Worm (Caenorhabditis elegans): ENCODE data around the gene dyf-18.

dyf-18 gene

DNA sequence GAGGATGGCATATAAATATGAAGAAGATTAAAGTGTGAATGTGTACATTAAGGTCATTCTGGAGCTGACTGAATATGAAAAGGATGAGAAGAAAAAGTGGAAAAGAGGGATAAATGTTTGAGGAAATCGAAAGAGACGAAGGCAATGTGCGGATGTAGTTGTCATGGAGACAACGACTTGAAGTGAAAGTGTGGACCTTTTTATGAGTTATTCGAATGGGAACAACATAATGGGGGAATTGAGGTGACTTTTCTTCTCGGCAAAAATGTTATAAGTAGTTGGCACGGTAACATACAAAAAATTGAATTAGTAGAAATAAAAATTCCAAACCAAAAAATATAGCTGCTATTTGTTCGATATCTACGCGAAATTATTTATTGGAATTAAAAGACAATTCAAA is at the start of gene dyf-18:
dyf-18 (minus strand) TSS at position 101 of the 400 bp plus-strand sequence.
- TF ChIP-seq nhr-11 (tag; optimal IDR thresholded peaks at IDR 0.05) (no peak), sdc-2 (tag; optimal IDR thresholded peaks at IDR 0.05) (no peak), ceh-31 (tag; optimal IDR thresholded peaks at IDR 0.05) (no peak), ama-1 (optimal IDR thresholded peaks at IDR 0.05) (no peak), sox-2 (GFP tag; IDR thresholded peaks at IDR 0.05) (no peak), lin-11 (tag; optimal IDR thresholded peaks at IDR 0.05) (no peak), ref-2 (tag; optimal IDR thresholded peaks at IDR 0.05) (no peak), sox-4 (tag; optimal IDR thresholded peaks at IDR 0.05) (no peak), ttx-3 (tag; optimal IDR thresholded peaks at IDR 0.05) (no peak), ceh-18 (tag; optimal IDR thresholded peaks at IDR 0.05) (no peak), eyg-1 (tag; optimal IDR thresholded peaks at IDR 0.05) (no peak), C38D4.7 (GFP tag; optimal IDR thresholded peaks at IDR 0.05) (no peak), tbx-2 (tag; optimal IDR thresholded peaks at IDR 0.05) (no peak), syd-9 (tag; optimal IDR thresholded peaks at IDR 0.05) (no peak), ceh-22 (tag; optimal IDR thresholded peaks at IDR 0.05) (no peak), ceh-19 (GFP tag; optimal IDR thresholded peaks at IDR 0.05) (no peak), ztf-16 (tag; optimal IDR thresholded peaks at IDR 0.05) (no peak)

DNA sequence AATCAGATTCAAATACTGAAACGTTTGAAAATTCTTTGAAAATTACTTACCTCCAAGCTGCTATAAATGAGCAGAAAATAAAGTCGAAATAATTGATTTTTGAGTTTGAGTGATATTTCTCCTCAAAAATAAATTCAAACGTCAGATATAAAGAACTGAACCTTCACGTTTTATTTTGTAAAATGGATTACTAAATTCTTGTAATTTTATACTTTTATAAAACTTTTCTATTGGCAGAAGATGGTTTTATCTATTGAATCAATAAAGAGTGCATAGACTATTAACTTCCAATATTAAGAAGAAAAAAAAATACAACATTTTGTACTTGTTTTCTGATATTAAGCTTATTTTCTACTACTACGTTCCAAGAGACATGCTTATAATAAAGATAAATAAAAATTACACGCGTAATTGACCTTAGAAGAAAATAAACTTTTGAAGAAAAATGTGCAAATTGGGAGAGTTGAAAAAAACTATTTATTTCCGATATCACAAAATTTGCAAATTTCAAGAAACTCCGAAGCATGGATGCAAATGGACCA is 46.9 kb upstream of the dyf-18 start, which contains the start of the genes F38H4.6 and F38H4.4:
F38H4.6 (minus strand) TSS at position 101 of the 542 bp plus-strand sequence.
F38H4.4 (plus strand) TSS at position 492 of the 542 bp plus-strand sequence.
- no peak for TF ChIP-seq eyg-1 (tag; optimal IDR thresholded peaks at IDR 0.05)
- no peak for TF ChIP-seq pha-4 (tag; optimal IDR thresholded peaks at IDR 0.05)
- TF ChIP-seq ceh-14 (tag; optimal IDR thresholded peaks at IDR 0.05), result no peak
- TF ChIP-seq ztf-16 (tag; optimal IDR thresholded peaks at IDR 0.05), result no peak
- TF ChIP-seq hlh-30 (tag; optimal IDR thresholded peaks at IDR 0.05; ENCODE audit: insufficient read depth), result no peak
- TF ChIP-seq ama-1 (optimal IDR thresholded peaks at IDR 0.05), result no peak
- no peak for TF ChIP-seq sdc-2 (tag; optimal IDR thresholded peaks at IDR 0.05)
- no peak for TF ChIP-seq pqm-1 (tag; optimal IDR thresholded peaks at IDR 0.05)
- TF ChIP-seq ceh-24 (tag; optimal IDR thresholded peaks at IDR 0.05), result no peak
- TF ChIP-seq hlh-6 (tag; optimal IDR thresholded peaks at IDR 0.05), result no peak
- TF ChIP-seq tbx-2 (tag; optimal IDR thresholded peaks at IDR 0.05), result no peak
- TF ChIP-seq syd-9 (tag; optimal IDR thresholded peaks at IDR 0.05), result no peak
- no peak for TF ChIP-seq mec-3 (tag; optimal IDR thresholded peaks at IDR 0.05; ENCODE audit: borderline replicate concordance)
- no peak for TF ChIP-seq lin-11 (tag; optimal IDR thresholded peaks at IDR 0.05)
- no peak for TF ChIP-seq tbx-7 (tag; optimal IDR thresholded peaks at IDR 0.05)
- no peak for TF ChIP-seq pax-1 (tag; optimal IDR thresholded peaks at IDR 0.05)
- no peak for TF ChIP-seq C08G9.2 (tag; optimal IDR thresholded peaks at IDR 0.05)
- no peak for TF ChIP-seq fkh-10 (GFP tag; optimal IDR thresholded peaks at IDR 0.05)
- TF ChIP-seq unc-55 (GFP tag; optimal IDR thresholded peaks at IDR 0.05), result no peak

DNA sequence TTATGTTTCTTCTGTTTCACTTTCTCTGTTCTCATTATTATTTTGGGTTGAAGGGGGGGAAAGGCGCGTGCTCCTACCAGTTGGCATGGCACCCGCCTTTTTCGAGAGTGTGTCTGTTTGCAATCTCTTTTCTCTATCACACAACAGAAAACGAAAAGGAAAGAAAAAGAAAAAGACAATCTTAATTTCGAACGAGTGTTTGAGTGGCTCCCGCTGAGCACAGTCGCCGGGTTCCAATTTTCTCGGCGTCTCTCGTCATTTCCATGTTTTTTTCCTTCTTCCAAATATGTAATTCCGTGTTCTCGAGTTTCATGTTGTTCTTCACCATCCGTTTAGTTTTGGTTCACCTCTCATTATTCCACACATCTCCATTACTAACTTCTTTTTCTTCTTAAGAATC is 41.1 kb upstream of the dyf-18 start, which contains the start of gene F38H4.3:
F38H4.3 (plus strand) TSS at position 301 of the 400 bp plus-strand sequence.
- TF ChIP-seq Y22D7AL.16 (tag; optimal IDR thresholded peaks at IDR 0.05), result no peak
- TF ChIP-seq pqm-1 (tag; optimal IDR thresholded peaks at IDR 0.05), result no peak
- no peak for TF ChIP-seq tbx-7 (tag; optimal IDR thresholded peaks at IDR 0.05)
- TF ChIP-seq pag-3 (tag; optimal IDR thresholded peaks at IDR 0.05; ENCODE audit: borderline replicate concordance), result no peak
- no peak for TF ChIP-seq elt-2 (tag; optimal IDR thresholded peaks at IDR 0.05)
- TF ChIP-seq ceh-2 (tag; optimal IDR thresholded peaks at IDR 0.05), result no peak
- no peak for TF ChIP-seq eyg-1 (tag; optimal IDR thresholded peaks at IDR 0.05)
- no peak for TF ChIP-seq npax-4 (tag; optimal IDR thresholded peaks at IDR 0.05)
- no peak for TF ChIP-seq zip-5 (tag; optimal IDR thresholded peaks at IDR 0.05)

DNA sequence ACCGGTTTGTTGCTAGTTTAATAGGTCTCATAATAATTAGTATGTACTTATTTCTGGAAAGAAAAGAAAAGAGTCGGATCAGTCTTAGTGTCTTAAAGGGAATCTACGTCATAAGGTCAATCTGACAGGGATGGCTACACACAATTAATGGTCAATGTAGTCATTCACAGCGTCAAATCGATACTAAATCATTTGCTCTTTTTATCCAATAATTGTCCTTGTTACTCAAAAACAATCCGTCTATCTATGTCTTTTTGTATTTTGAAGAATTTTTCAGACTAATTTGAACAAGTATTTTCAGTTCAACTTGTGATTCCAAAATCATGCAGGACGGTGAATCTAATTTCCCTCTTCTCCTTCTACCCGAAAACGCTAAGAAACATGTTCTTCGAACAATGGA is 37.7 kb upstream of the dyf-18 start, which contains the start of gene fbxb-3:
fbxb-3 (plus strand) TSS at position 301 of the 400 bp plus-strand sequence.
- TF ChIP-seq tbx-7 (tag; optimal IDR thresholded peaks at IDR 0.05) (no peak), ztf-16 (tag; optimal IDR thresholded peaks at IDR 0.05) (no peak), ceh-14 (tag; optimal IDR thresholded peaks at IDR 0.05) (no peak), sdc-2 (tag; optimal IDR thresholded peaks at IDR 0.05) (no peak), npax-4 (tag; optimal IDR thresholded peaks at IDR 0.05) (no peak), C08G9.2 (tag; optimal IDR thresholded peaks at IDR 0.05) (no peak), madf-2 (tag; optimal IDR thresholded peaks at IDR 0.05) (no peak), zip-5 (tag; optimal IDR thresholded peaks at IDR 0.05) (no peak), pha-2 (tag; optimal IDR thresholded peaks at IDR 0.05) (no peak), hlh-15 (tag; optimal IDR thresholded peaks at IDR 0.05) (no peak), hlh-8 (tag; optimal IDR thresholded peaks at IDR 0.05) (no peak), sox-4 (tag; optimal IDR thresholded peaks at IDR 0.05) (no peak), ttx-3 (tag; optimal IDR thresholded peaks at IDR 0.05) (no peak), ceh-18 (tag; optimal IDR thresholded peaks at IDR 0.05) (no peak), pag-3 (tag; optimal IDR thresholded peaks at IDR 0.05; ENCODE audit: borderline replicate concordance) (no peak), elt-4 (tag; optimal IDR thresholded peaks at IDR 0.05) (no peak), hlh-30 (tag; optimal IDR thresholded peaks at IDR 0.05; ENCODE audit: insufficient read depth) (no peak)
